Fruit fly (Drosophila melanogaster) whole organism, embryonic: ENCODE data around the gene CG1309.

Source experiments
- Awh ChIP-seq: fragments of 200-800 bp; sonication (Bioruptor generic); IDR thresholded peaks from 2 replicates; pipeline ENCODE4, ENCODE4 v1.3.6; 2022; ENCODE audit warnings: missing biosample characterization, missing genetic modification characterization
- Bteb2 ChIP-seq: fragments of 200-800 bp; sonication (Bioruptor generic); optimal IDR thresholded peaks from 2 replicates; lab custom pipeline; 2016; ENCODE audit warnings: missing biosample characterization, missing genetic modification characterization
- CG10274 ChIP-seq: fragments of 200-800 bp; sonication (Bioruptor generic); optimal IDR thresholded peaks from 3 replicates; lab custom pipeline; 2017; ENCODE audit warnings: missing biosample characterization, mild to moderate bottlenecking, missing genetic modification characterization
- CG10543 ChIP-seq: fragments of 200-800 bp; sonication (Bioruptor generic); optimal IDR thresholded peaks from 3 replicates; lab custom pipeline; 2017; ENCODE audit warnings: missing biosample characterization, mild to moderate bottlenecking, missing genetic modification characterization, moderate library complexity
- CG10654 ChIP-seq: fragments of 200-800 bp; sonication (Bioruptor generic); optimal IDR thresholded peaks from 2 replicates; lab custom pipeline; 2016; ENCODE audit warnings: missing biosample characterization, missing genetic modification characterization
- CG11085 ChIP-seq: fragments of 200-800 bp; sonication (Bioruptor generic); IDR thresholded peaks from 2 replicates; pipeline ENCODE4 v1.3.6; 2022; ENCODE audit warnings: missing biosample characterization, missing genetic modification characterization
- CG11247 ChIP-seq: fragments of 200-800 bp; sonication (Bioruptor generic); IDR thresholded peaks from 2 replicates; pipeline ENCODE4 v1.3.6; 2022; ENCODE audit warnings: missing biosample characterization, missing genetic modification characterization
- CG12744 ChIP-seq: fragments of 200-800 bp; sonication (Bioruptor generic); optimal IDR thresholded peaks from 2 replicates; lab custom pipeline; 2016; ENCODE audit warnings: missing biosample characterization, missing genetic modification characterization
- CG17568 ChIP-seq: fragments of 200-800 bp; sonication (Bioruptor generic); optimal IDR thresholded peaks from 2 replicates; lab custom pipeline; 2018; ENCODE audit warnings: missing biosample characterization, mild to moderate bottlenecking, missing genetic modification characterization, moderate library complexity
- CG2120 ChIP-seq: fragments of 200-800 bp; sonication (Bioruptor generic); optimal IDR thresholded peaks from 3 replicates; lab custom pipeline; 2016; ENCODE audit warnings: missing biosample characterization, missing genetic modification characterization
- CG33213 ChIP-seq: fragments of 200-800 bp; sonication (Bioruptor generic); optimal IDR thresholded peaks from 3 replicates; lab custom pipeline; 2016; ENCODE audit warnings: missing biosample characterization, missing genetic modification characterization
- CG5180 ChIP-seq: fragments of 200-800 bp; sonication (Bioruptor generic); optimal IDR thresholded peaks from 3 replicates; lab custom pipeline; 2017; ENCODE audit warnings: missing biosample characterization, missing genetic modification characterization, mild to moderate bottlenecking, moderate library complexity, missing genetic modification reagents
- CG5245 ChIP-seq: fragments of 200-800 bp; sonication (Bioruptor generic); optimal IDR thresholded peaks from 3 replicates; lab custom pipeline; 2016; ENCODE audit warnings: missing biosample characterization, missing genetic modification characterization
- CG6175 ChIP-seq: fragments of 200-800 bp; sonication (Bioruptor generic); IDR thresholded peaks from 3 replicates; pipeline ENCODE4 v1.3.6; 2022; ENCODE audit warnings: missing biosample characterization, missing genetic modification characterization
- CG6683 ChIP-seq: fragments of 200-800 bp; sonication (Bioruptor generic); optimal IDR thresholded peaks from 2 replicates; lab custom pipeline; 2017; ENCODE audit warnings: missing biosample characterization, mild to moderate bottlenecking, missing genetic modification characterization, missing genetic modification reagents
- CG7745 ChIP-seq: fragments of 200-800 bp; sonication (Bioruptor generic); optimal IDR thresholded peaks from 2 replicates; lab custom pipeline; 2018; ENCODE audit warnings: missing biosample characterization, mild to moderate bottlenecking, missing genetic modification characterization, moderate library complexity
- CG8478 ChIP-seq: fragments of >200 bp; optimal IDR thresholded peaks from 2 replicates; lab custom pipeline; 2018
- CG8944 ChIP-seq: fragments of 200-800 bp; sonication (Bioruptor generic); optimal IDR thresholded peaks from 3 replicates; lab custom pipeline; 2016; ENCODE audit warnings: missing biosample characterization, missing genetic modification characterization
- CG9876 ChIP-seq: fragments of 200-800 bp; sonication (Bioruptor generic); optimal IDR thresholded peaks from 2 replicates; lab custom pipeline; 2016; ENCODE audit warnings: missing biosample characterization, missing genetic modification characterization
- CG9932 ChIP-seq: fragments of 200-800 bp; sonication (Bioruptor generic); IDR thresholded peaks from 2 replicates; pipeline ENCODE4 v1.3.6; 2022; ENCODE audit warnings: missing biosample characterization, missing genetic modification characterization
- CTCF ChIP-seq: fragments of 200-800 bp; sonication (Bioruptor generic); optimal IDR thresholded peaks from 2 replicates; lab custom pipeline; 2017; ENCODE audit warnings: missing biosample characterization, mild to moderate bottlenecking, missing genetic modification characterization, moderate library complexity
- D ChIP-seq, 2 experiments: fragments of 200-800 bp in 1 of 2; fragments of >200 bp in 1 of 2; sonication (Bioruptor generic) in 1 of 2; optimal IDR thresholded peaks; 2 replicates in 1 of 2; 3 replicates in 1 of 2; lab custom pipeline; 2017; ENCODE audit warnings: mild to moderate bottlenecking in 1 of 2, missing biosample characterization in 1 of 2, missing genetic modification characterization in 1 of 2, missing genetic modification reagents in 1 of 2
- D19B ChIP-seq: fragments of 200-800 bp; sonication (Bioruptor generic); optimal IDR thresholded peaks from 2 replicates; lab custom pipeline; 2017; ENCODE audit warnings: missing biosample characterization, mild to moderate bottlenecking, missing genetic modification characterization
- Deaf1 ChIP-seq: fragments of 200-800 bp; optimal IDR thresholded peaks from 3 replicates; lab custom pipeline; 2019; ENCODE audit warnings: missing biosample characterization, mild to moderate bottlenecking, missing genetic modification characterization, moderate library complexity
- E2f1 ChIP-seq: fragments of 200-800 bp; sonication (Bioruptor generic); IDR thresholded peaks from 2 replicates; pipeline ENCODE4 v1.3.6; 2022; ENCODE audit warnings: missing biosample characterization, missing genetic modification characterization
- Fer1 ChIP-seq: fragments of 200-800 bp; sonication (Bioruptor generic); optimal IDR thresholded peaks from 2 replicates; lab custom pipeline; 2017; ENCODE audit warnings: missing biosample characterization, mild to moderate bottlenecking, missing genetic modification characterization
- HLHmδ ChIP-seq: fragments of 200-800 bp; sonication (Bioruptor generic); optimal IDR thresholded peaks from 2 replicates; lab custom pipeline; 2018; ENCODE audit warnings: missing biosample characterization, mild to moderate bottlenecking, missing genetic modification characterization, moderate library complexity
- Hr39 ChIP-seq: fragments of >200 bp; optimal IDR thresholded peaks from 2 replicates; lab custom pipeline; 2017
- Med ChIP-seq: fragments of 200-800 bp; sonication (Bioruptor generic); peaks from one replicate; lab custom pipeline; 2016; ENCODE audit warnings: missing biosample characterization, missing genetic modification characterization, mild to moderate bottlenecking, inconsistent platforms, moderate library complexity
- NC2α ChIP-seq: fragments of 200-800 bp; sonication (Bioruptor generic); optimal IDR thresholded peaks from 2 replicates; lab custom pipeline; 2016; ENCODE audit warnings: missing biosample characterization, missing genetic modification characterization
- NK7.1 ChIP-seq: fragments of 200-800 bp; sonication (Bioruptor generic); optimal IDR thresholded peaks from 3 replicates; lab custom pipeline; 2016; ENCODE audit warnings: missing biosample characterization, missing genetic modification characterization
- Opbp ChIP-seq: fragments of 200-800 bp; sonication (Bioruptor generic); IDR thresholded peaks from 3 replicates; pipeline ENCODE4 v1.3.6; 2022; ENCODE audit warnings: missing biosample characterization, missing genetic modification characterization; ENCODE audit not compliant: partially characterized antibody
- abd-A ChIP-seq: fragments of 200-800 bp; sonication (Bioruptor generic); optimal IDR thresholded peaks from 3 replicates; lab custom pipeline; 2019; ENCODE audit warnings: missing biosample characterization, mild to moderate bottlenecking, missing genetic modification characterization, moderate library complexity
- bowl ChIP-seq: fragments of 200-800 bp; sonication (Bioruptor generic); IDR thresholded peaks from 2 replicates; pipeline ENCODE4 v1.3.6; 2022; ENCODE audit warnings: missing biosample characterization, missing genetic modification characterization
- cad ChIP-seq: fragments of >200 bp; optimal IDR thresholded peaks from 2 replicates; lab custom pipeline; 2017; ENCODE audit warnings: missing biosample characterization, missing genetic modification characterization
- crol ChIP-seq: fragments of 200-800 bp; sonication (Bioruptor generic); IDR thresholded peaks from 2 replicates; pipeline ENCODE4 v1.3.6; 2022; ENCODE audit warnings: missing biosample characterization, missing genetic modification characterization
- dati ChIP-seq: fragments of 200-800 bp; sonication (Bioruptor generic); IDR thresholded peaks from 2 replicates; pipeline ENCODE4 v1.3.6; 2022; ENCODE audit warnings: missing biosample characterization, missing genetic modification characterization
- dysf ChIP-seq: fragments of 200-800 bp; sonication (Bioruptor generic); IDR thresholded peaks from 3 replicates; pipeline ENCODE4 v1.3.6; 2022; ENCODE audit warnings: missing biosample characterization, missing genetic modification characterization
- en ChIP-seq: fragments of 200-800 bp; sonication (Bioruptor generic); optimal IDR thresholded peaks from 2 replicates; lab custom pipeline; 2016; ENCODE audit warnings: missing biosample characterization, missing genetic modification characterization
- gce ChIP-seq: fragments of 200-800 bp; sonication (Bioruptor generic); IDR thresholded peaks from 3 replicates; pipeline ENCODE4 v1.3.6; 2022; ENCODE audit warnings: missing biosample characterization, missing genetic modification characterization
- gem ChIP-seq: fragments of 200-800 bp; sonication (Bioruptor generic); optimal IDR thresholded peaks from 2 replicates; lab custom pipeline; 2019; ENCODE audit warnings: missing biosample characterization, mild to moderate bottlenecking, missing genetic modification characterization, moderate library complexity
- gsb-n ChIP-seq: fragments of 200-800 bp; sonication (Bioruptor generic); optimal IDR thresholded peaks from 3 replicates; lab custom pipeline; 2018; ENCODE audit warnings: missing biosample characterization, mild to moderate bottlenecking, missing genetic modification characterization
- insv ChIP-seq, 2 experiments: fragments of 200-800 bp; sonication (Bioruptor generic); optimal IDR thresholded peaks; 3 replicates each; lab custom pipeline; 2016 to 2018; ENCODE audit warnings: missing biosample characterization in 2 of 2, missing genetic modification characterization in 2 of 2
- kni ChIP-seq: fragments of 200-800 bp; sonication (Bioruptor generic); optimal IDR thresholded peaks from 3 replicates; lab custom pipeline; 2017; ENCODE audit warnings: mild to moderate bottlenecking, missing biosample characterization, missing genetic modification reagents, missing genetic modification characterization
- nerfin-1 ChIP-seq: fragments of 200-800 bp; sonication (Bioruptor generic); optimal IDR thresholded peaks from 3 replicates; lab custom pipeline; 2019; ENCODE audit warnings: missing biosample characterization, mild to moderate bottlenecking, missing genetic modification characterization, moderate library complexity
- sisA ChIP-seq: fragments of 200-800 bp; sonication (Bioruptor generic); IDR thresholded peaks from 2 replicates; pipeline ENCODE4 v1.3.6; 2022; ENCODE audit warnings: missing biosample characterization, missing genetic modification characterization
- sqz ChIP-seq: fragments of 200-800 bp; sonication (Bioruptor generic); optimal IDR thresholded peaks from 3 replicates; lab custom pipeline; 2018; ENCODE audit warnings: missing biosample characterization, mild to moderate bottlenecking, missing genetic modification characterization
- stwl ChIP-seq: fragments of 200-800 bp; sonication (Bioruptor generic); optimal IDR thresholded peaks from 3 replicates; lab custom pipeline; 2018; ENCODE audit warnings: missing biosample characterization, mild to moderate bottlenecking, missing genetic modification characterization, moderate library complexity
- tna ChIP-seq: fragments of 200-800 bp; sonication (Bioruptor generic); IDR thresholded peaks from 2 replicates; pipeline ENCODE4 v1.3.6; 2022; ENCODE audit warnings: missing biosample characterization, missing genetic modification characterization; ENCODE audit not compliant: partially characterized antibody
- unc-4 ChIP-seq: fragments of 200-800 bp; sonication (Bioruptor generic); IDR thresholded peaks from 2 replicates; pipeline ENCODE4 v1.3.6; 2022; ENCODE audit warnings: missing biosample characterization, missing genetic modification characterization; ENCODE audit not compliant: partially characterized antibody
- vvl ChIP-seq: fragments of 200-800 bp; sonication (Bioruptor generic); IDR thresholded peaks from 2 replicates; pipeline ENCODE4 v1.3.6; 2022; ENCODE audit warnings: missing biosample characterization, missing genetic modification characterization

Gene CG1309

DNA sequence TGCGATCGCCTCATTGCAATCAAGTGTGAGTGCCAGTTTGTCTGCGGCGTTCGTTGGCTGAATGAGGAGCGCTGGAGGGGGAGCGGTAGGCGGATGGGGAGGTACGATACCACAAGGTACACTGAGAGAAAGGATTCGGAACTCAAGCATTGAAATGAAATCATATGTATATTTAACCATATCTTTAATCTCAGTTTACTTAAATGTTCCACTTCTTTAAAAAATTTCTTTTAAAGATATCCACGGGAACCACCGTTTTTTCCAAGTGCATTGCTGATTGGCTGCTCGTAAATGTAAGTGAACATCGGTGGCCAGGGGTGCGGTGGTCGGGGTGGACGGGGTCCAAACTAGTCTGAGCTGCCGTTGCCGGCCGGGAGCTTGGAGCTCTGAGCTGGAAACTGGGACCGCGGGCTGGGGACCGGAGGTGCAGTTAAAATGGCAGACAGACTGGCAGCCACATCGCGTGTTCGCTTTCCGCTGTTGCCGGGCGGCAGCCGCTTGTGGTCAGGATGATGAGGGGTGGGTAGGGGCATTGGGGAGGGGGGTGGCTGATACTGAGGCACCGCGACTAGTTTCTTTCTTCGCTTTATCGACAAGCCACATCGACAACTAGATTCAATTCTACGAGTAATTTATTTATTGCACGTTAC lies 30.9 kb upstream of the CG1309 start (continued):
- TF ChIP-seq Deaf1 (tag; lab: Kevin White, UChicago) (peak; percentile 81), CG17568 (GFP tag; lab: Kevin White, UChicago) (peak; percentile 91), Awh (GFP tag; lab: Robert Waterston, UW) (peak; percentile 99), CG5180 (GFP tag; lab: Kevin White, UChicago) (peak; percentile 92), Hr39 (lab: Kevin White, UChicago) (no peak), cad (GFP tag; lab: Kevin White, UChicago) (no peak), gem (tag; lab: Kevin White, UChicago) (peak; percentile 98), Opbp (GFP tag; lab: Robert Waterston, UW) (peak; percentile 42; the same call in 1 of the 3 replicates), CG8944 (GFP tag; lab: Kevin White, UChicago) (peak; percentile 93), CG7745 (tag; lab: Kevin White, UChicago) (peak; percentile 53), Bteb2 (peak; percentile 82), CTCF (peak; percentile 65), en (peak; percentile 89), E2f1 (GFP tag; lab: Robert Waterston, UW) (peak; percentile 96), sisA (GFP tag; lab: Robert Waterston, UW) (peak; percentile 99), CG12744 (GFP tag; lab: Kevin White, UChicago) (peak; percentile 74), Med (peak; percentile 99), D (optimal IDR thresholded peaks at IDR 0.05; lab: Kevin White, UChicago) (no peak), D (GFP tag; optimal IDR thresholded peaks at IDR 0.05; lab: Kevin White, UChicago) (peak; percentile 97), HLHmδ (no peak), CG6683 (GFP tag; lab: Kevin White, UChicago) (peak; percentile 85), CG10274 (GFP tag; lab: Kevin White, UChicago) (peak; percentile 79), abd-A (tag; lab: Kevin White, UChicago) (peak; percentile 90), CG10654 (GFP tag; lab: Kevin White, UChicago) (peak; percentile 94), kni (GFP tag; lab: Kevin White, UChicago) (peak; percentile 96), vvl (GFP tag; lab: Robert Waterston, UW) (peak; percentile 99), CG8478 (lab: Kevin White, UChicago) (no peak), gsb-n (tag; lab: Kevin White, UChicago) (peak; percentile 97), NC2α (GFP tag; lab: Kevin White, UChicago) (peak; percentile 94), CG11085 (GFP tag; lab: Robert Waterston, UW) (peak; percentile 77), dati (peak; percentile 92), insv (GFP tag; optimal IDR thresholded peaks at IDR 0.05; lab: Kevin White, UChicago) (peak; percentile 32 to 62), CG9932 (peak; percentile 67), bowl (GFP tag; lab: Robert Waterston, UW) (peak; percentile 93), nerfin-1 (tag; lab: Kevin White, UChicago) (peak; percentile 96), tna (no peak), CG6175 (GFP tag; lab: Robert Waterston, UW) (peak; percentile 58; the same call in 2 of the 3 replicates), NK7.1 (peak; percentile 94), unc-4 (GFP tag; lab: Robert Waterston, UW) (no peak), CG10543 (peak; percentile 94), dysf (GFP tag; lab: Robert Waterston, UW) (peak; percentile 97), CG5245 (GFP tag; lab: Kevin White, UChicago) (peak; percentile 96), crol (GFP tag; lab: Robert Waterston, UW) (peak; percentile 97), CG33213 (peak; percentile 94), D19B (GFP tag; lab: Kevin White, UChicago) (peak; percentile 43), Fer1 (GFP tag; lab: Kevin White, UChicago) (peak; percentile 94), CG11247 (GFP tag; lab: Robert Waterston, UW) (peak; percentile 93), gce (GFP tag; lab: Robert Waterston, UW) (peak; percentile 98), CG9876 (GFP tag; lab: Kevin White, UChicago) (peak; percentile 85), sqz (GFP tag; lab: Kevin White, UChicago) (peak; percentile 92), stwl (peak; percentile 38), CG2120 (GFP tag; lab: Kevin White, UChicago) (peak; percentile 73)
